Worm (Caenorhabditis elegans): ENCODE measurements around the gene C12D8.9.
A peak's percentile ranks its signal among the peaks of the same experiment; 100 is the strongest.

The C12D8.9 gene

ce11 chrV:10246443-10246885 lies 3.5 kb upstream of the C12D8.9 start (continued):
- TF ChIP-seq nhr-84 (tag; optimal IDR thresholded peaks at IDR 0.05) (no peak), egl-13 (tag; optimal IDR thresholded peaks at IDR 0.05) (no peak), fkh-10 (GFP tag; optimal IDR thresholded peaks at IDR 0.05) (peak; percentile 16), mdl-1 (tag; optimal IDR thresholded peaks at IDR 0.05) (peak in 1 of 2 experiments; percentile 89), Y116A8C.19 (tag; optimal IDR thresholded peaks at IDR 0.05; ENCODE audit: borderline replicate concordance) (no peak), blmp-1 (tag; optimal IDR thresholded peaks at IDR 0.05) (no peak), unc-62 (GFP tag; optimal IDR thresholded peaks at IDR 0.05) (no peak), lin-13 (GFP tag; optimal IDR thresholded peaks at IDR 0.05) (peak; percentile 13), nhr-71 (tag; optimal IDR thresholded peaks at IDR 0.05) (peak; percentile 84), nhr-90 (tag; optimal IDR thresholded peaks at IDR 0.05; ENCODE audit: poor library complexity) (no peak), nhr-76 (tag; optimal IDR thresholded peaks at IDR 0.05) (no peak), fkh-4 (tag; optimal IDR thresholded peaks at IDR 0.05; ENCODE audit: borderline replicate concordance) (peak; percentile 55), efl-1 (optimal IDR thresholded peaks at IDR 0.05) (peak; percentile 35 to 53), efl-1 (GFP tag; optimal IDR thresholded peaks at IDR 0.05 in 1 of 2) (peak; percentile 42 to 79), zip-4 (GFP tag; optimal IDR thresholded peaks at IDR 0.05) (no peak), unc-130 (tag; optimal IDR thresholded peaks at IDR 0.05) (peak; percentile 59), jun-1 (tag; optimal IDR thresholded peaks at IDR 0.05) (no peak), nhr-12 (tag; optimal IDR thresholded peaks at IDR 0.05) (no peak), lin-39 (tag; optimal IDR thresholded peaks at IDR 0.05) (no peak), lsy-2 (tag; optimal IDR thresholded peaks at IDR 0.05) (peak; percentile 53 to 57), nhr-85 (tag) (peak; percentile 67), fos-1 (tag; optimal IDR thresholded peaks at IDR 0.05) (peak; percentile 56), ceh-88 (GFP tag; IDR thresholded peaks at IDR 0.05) (0 out of 2 replicates have a peak, but pooled peaks have one; percentile 48), nhr-28 (tag; optimal IDR thresholded peaks at IDR 0.05) (no peak), aha-1 (tag; optimal IDR thresholded peaks at IDR 0.05) (no peak), hlh-4 (tag; optimal IDR thresholded peaks at IDR 0.05) (no peak), nhr-19 (GFP tag; conservative IDR thresholded peaks at IDR 0.05) (peak; percentile 37), nhr-11 (tag; optimal IDR thresholded peaks at IDR 0.05) (peak; percentile 31), sox-4 (tag; optimal IDR thresholded peaks at IDR 0.05) (peak; percentile 68), pag-3 (tag; optimal IDR thresholded peaks at IDR 0.05; ENCODE audit: borderline replicate concordance, insufficient read depth) (no peak), elt-3 (tag; optimal IDR thresholded peaks at IDR 0.05) (no peak), alr-1 (tag; optimal IDR thresholded peaks at IDR 0.05; ENCODE audit: borderline replicate concordance) (no peak), C04F5.9 (tag; optimal IDR thresholded peaks at IDR 0.05) (no peak), ztf-11 (tag; optimal IDR thresholded peaks at IDR 0.05) (no peak), swsn-7 (tag; optimal IDR thresholded peaks at IDR 0.05) (peak; percentile 42), lin-15B (tag; optimal IDR thresholded peaks at IDR 0.05) (no peak), F16B12.6 (tag; optimal IDR thresholded peaks at IDR 0.05) (no peak), lin-35 (GFP tag; optimal IDR thresholded peaks at IDR 0.05) (peak; percentile 55 to 66), dpl-1 (GFP tag; optimal IDR thresholded peaks at IDR 0.05) (peak; percentile 34 to 65 (median 44)), ceh-90 (tag; optimal IDR thresholded peaks at IDR 0.05) (peak; percentile 31), C16A3.4 (tag; optimal IDR thresholded peaks at IDR 0.05) (peak; percentile 56), ceh-82 (tag; optimal IDR thresholded peaks at IDR 0.05) (peak in 2 of 3 experiments; percentile 20 to 26), mep-1 (tag; optimal IDR thresholded peaks at IDR 0.05) (peak; percentile 44), mab-9 (GFP tag; IDR thresholded peaks at IDR 0.05) (0 out of 2 replicates have a peak, but pooled peaks have one; percentile 51), sup-37 (GFP tag; optimal IDR thresholded peaks at IDR 0.05) (no peak), egl-27 (tag; optimal IDR thresholded peaks at IDR 0.05) (no peak), pqm-1 (tag; optimal IDR thresholded peaks at IDR 0.05) (no peak), nhr-77 (tag; optimal IDR thresholded peaks at IDR 0.05) (no peak), isw-1 (GFP tag; IDR thresholded peaks at IDR 0.05) (no peak; the same call in 1 of the 2 replicates), nhr-237 (tag; optimal IDR thresholded peaks at IDR 0.05) (no peak), irx-1 (tag; optimal IDR thresholded peaks at IDR 0.05) (peak; percentile 20), ztf-4 (tag; optimal IDR thresholded peaks at IDR 0.05) (peak; percentile 41), C34B4.2 (tag; optimal IDR thresholded peaks at IDR 0.05) (no peak)

Data from whole organism, L1 larva.